Fruit fly (Drosophila melanogaster): ENCODE results near the gene DCTN6-p27.

- TF ChIP-seq ey (GFP tag; optimal IDR thresholded peaks at IDR 0.05) (peak; percentile 66), psq (GFP tag; optimal IDR thresholded peaks at IDR 0.05) (peak; percentile 29), Mio (GFP tag; optimal IDR thresholded peaks at IDR 0.05) (no peak), pan (optimal IDR thresholded peaks at IDR 0.05) (no peak), dmrt93B (GFP tag; optimal IDR thresholded peaks at IDR 0.05) (peak; percentile 44), lola (GFP tag; optimal IDR thresholded peaks at IDR 0.05) (no peak), Rel (GFP tag; optimal IDR thresholded peaks at IDR 0.05) (no peak), Rel (tag; optimal IDR thresholded peaks at IDR 0.05) (no peak), Abd-B (GFP tag; optimal IDR thresholded peaks at IDR 0.05) (no peak), h (GFP tag; optimal IDR thresholded peaks at IDR 0.05) (peak; percentile 57), tai (GFP tag; optimal IDR thresholded peaks at IDR 0.05) (peak; percentile 44)
These were observed 26.8 kb downstream of the DCTN6-p27 start for dm6 chr2L:19158679-19159551.
